Worm (Caenorhabditis elegans): ENCODE results near the gene Y55F3BR.6.

The Y55F3BR.6 gene

ce11 chrIV:854357-855269 lies 12.7 kb upstream of the Y55F3BR.6 start, which contains the start of the genes lem-4 and Y55F3BR.11 (continued):
- TF ChIP-seq lin-13 (GFP tag; optimal IDR thresholded peaks at IDR 0.05), result peak; percentile 45
- TF ChIP-seq nhr-20 (tag; optimal IDR thresholded peaks at IDR 0.05), result peak; percentile 62
- TF ChIP-seq fkh-4 (tag; optimal IDR thresholded peaks at IDR 0.05; ENCODE audit: borderline replicate concordance), result peak; percentile 7
- no peak for TF ChIP-seq pag-3 (tag; optimal IDR thresholded peaks at IDR 0.05; ENCODE audit: borderline replicate concordance, insufficient read depth)
- peak; percentile 81 for TF ChIP-seq nhr-85 (tag)
- TF ChIP-seq C34B4.2 (tag; optimal IDR thresholded peaks at IDR 0.05), result no peak
- peak; percentile 80 for TF ChIP-seq mep-1 (tag; optimal IDR thresholded peaks at IDR 0.05)
- peak; percentile 5 for TF ChIP-seq nhr-11 (tag; optimal IDR thresholded peaks at IDR 0.05)
- TF ChIP-seq egl-27 (tag; optimal IDR thresholded peaks at IDR 0.05), result no peak
- peak; percentile 71 for TF ChIP-seq rnt-1 (tag; optimal IDR thresholded peaks at IDR 0.05)
- TF ChIP-seq lin-14 (GFP tag; optimal IDR thresholded peaks at IDR 0.05), result peak; percentile 23
- no peak for TF ChIP-seq alr-1 (tag; optimal IDR thresholded peaks at IDR 0.05; ENCODE audit: borderline replicate concordance)
- no peak for TF ChIP-seq unc-30 (tag; optimal IDR thresholded peaks at IDR 0.05)
- TF ChIP-seq mef-2 (tag; optimal IDR thresholded peaks at IDR 0.05), result no peak
- TF ChIP-seq nhr-237 (tag; optimal IDR thresholded peaks at IDR 0.05), result peak; percentile 1
- no peak for TF ChIP-seq unc-98 (GFP tag; IDR thresholded peaks at IDR 0.05)
- TF ChIP-seq lin-39 (tag; optimal IDR thresholded peaks at IDR 0.05), result peak; percentile 63
- no peak for TF ChIP-seq zag-1 (tag; optimal IDR thresholded peaks at IDR 0.05)
- TF ChIP-seq nhr-77 (tag; optimal IDR thresholded peaks at IDR 0.05), result no peak
- peak; percentile 62 for TF ChIP-seq unc-86 (tag; optimal IDR thresholded peaks at IDR 0.05)
- 0 out of 2 replicates have a peak, but pooled peaks have one; percentile 23 for TF ChIP-seq mab-9 (GFP tag; IDR thresholded peaks at IDR 0.05)
- peak in 1 of 6 experiments; percentile 32 for TF ChIP-seq elt-3 (tag; optimal IDR thresholded peaks at IDR 0.05)
- no peak for TF ChIP-seq hpl-2 (GFP tag; optimal IDR thresholded peaks at IDR 0.05)
- TF ChIP-seq ceh-82 (tag; optimal IDR thresholded peaks at IDR 0.05), result peak; percentile 30 to 66 (median 48)
- TF ChIP-seq pqm-1 (tag; optimal IDR thresholded peaks at IDR 0.05), result no peak
- TF ChIP-seq tbx-2 (tag; optimal IDR thresholded peaks at IDR 0.05), result peak; percentile 74
- TF ChIP-seq nhr-12 (tag; optimal IDR thresholded peaks at IDR 0.05), result no peak
- peak; percentile 66 for TF ChIP-seq C16A3.4 (tag; optimal IDR thresholded peaks at IDR 0.05)
- no peak for TF ChIP-seq ces-1 (GFP tag; optimal IDR thresholded peaks at IDR 0.05)
- TF ChIP-seq blmp-1 (tag; optimal IDR thresholded peaks at IDR 0.05), result peak; percentile 31
- peak; percentile 8 for TF ChIP-seq nhr-71 (tag; optimal IDR thresholded peaks at IDR 0.05)
- peak; percentile 72 for TF ChIP-seq fos-1 (tag; optimal IDR thresholded peaks at IDR 0.05)
- TF ChIP-seq lir-3 (tag; optimal IDR thresholded peaks at IDR 0.05; ENCODE audit: poor library complexity), result no peak
- peak; percentile 51 for TF ChIP-seq grh-1 (GFP tag; IDR thresholded peaks at IDR 0.05)
- peak; percentile 44 for TF ChIP-seq ceh-8 (GFP tag; optimal IDR thresholded peaks at IDR 0.05)
- TF ChIP-seq aha-1 (tag; optimal IDR thresholded peaks at IDR 0.05), result no peak
- TF ChIP-seq ztf-11 (tag; optimal IDR thresholded peaks at IDR 0.05), result no peak
- no peak for TF ChIP-seq ceh-63 (GFP tag; optimal IDR thresholded peaks at IDR 0.05)
- peak; percentile 31 for TF ChIP-seq skn-1 (tag; optimal IDR thresholded peaks at IDR 0.05)
- peak; percentile 91 to 95 (median 95) for TF ChIP-seq dpl-1 (GFP tag; optimal IDR thresholded peaks at IDR 0.05)
- TF ChIP-seq ztf-4 (tag; optimal IDR thresholded peaks at IDR 0.05), result no peak
- TF ChIP-seq efl-3 (GFP tag; optimal IDR thresholded peaks at IDR 0.05), result no peak
- peak; percentile 48 for TF ChIP-seq elt-2 (tag; optimal IDR thresholded peaks at IDR 0.05)
- TF ChIP-seq ceh-90 (tag; optimal IDR thresholded peaks at IDR 0.05), result peak; percentile 18
- TF ChIP-seq irx-1 (tag; optimal IDR thresholded peaks at IDR 0.05), result peak; percentile 19
- no peak for TF ChIP-seq unc-62 (GFP tag; optimal IDR thresholded peaks at IDR 0.05)
- no peak for TF ChIP-seq sptf-1 (tag; optimal IDR thresholded peaks at IDR 0.05)
- peak; percentile 77 for TF ChIP-seq unc-130 (tag; optimal IDR thresholded peaks at IDR 0.05)
- TF ChIP-seq fkh-8 (tag; optimal IDR thresholded peaks at IDR 0.05), result peak; percentile 68

Measured in whole organism, L1 larva.